Worm (Caenorhabditis elegans): Measurements from ENCODE around the gene sec-6.

DNA sequence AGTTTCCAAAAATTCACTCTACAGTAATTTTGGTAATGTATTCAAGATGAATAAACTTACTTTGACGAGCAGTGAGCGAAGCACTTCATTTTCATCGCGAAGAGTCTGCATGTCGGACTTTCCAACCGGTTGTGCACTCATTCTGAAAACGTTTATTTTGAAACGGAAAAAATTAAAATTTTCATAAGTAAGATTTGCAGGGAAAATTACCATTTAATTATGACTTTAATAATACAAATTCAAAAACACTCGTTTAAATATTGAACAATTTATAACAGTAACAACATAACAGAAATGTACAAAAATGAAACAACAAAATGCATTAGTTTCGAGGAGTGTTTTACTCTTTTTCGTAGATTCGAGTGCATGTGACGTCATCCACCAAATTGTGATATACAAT, 53.1 kb downstream of the sec-6 start, which contains the start of the genes EEED8.13 and EEED8.18:
- TF ChIP-seq nhr-25 (tag; optimal IDR thresholded peaks at IDR 0.05) (no peak), unc-39 (tag; optimal IDR thresholded peaks at IDR 0.05) (no peak), ama-1 (optimal IDR thresholded peaks at IDR 0.05) (no peak), skn-1 (tag; optimal IDR thresholded peaks at IDR 0.05) (no peak), nhr-237 (tag; optimal IDR thresholded peaks at IDR 0.05) (no peak)

Measured in whole organism, L2 larva.